Fruit fly (Drosophila melanogaster) whole organism, embryonic: Measurements from ENCODE around the gene SclB.

Experiments
- Rfx ChIP-seq: fragments of 200-800 bp; sonication (Bioruptor generic); IDR thresholded peaks from 2 replicates; pipeline ENCODE4 v1.3.6; 2022; ENCODE audit warnings: missing biosample characterization, missing genetic modification characterization
- TFAM ChIP-seq: fragments of 200-800 bp; sonication (Bioruptor generic); optimal IDR thresholded peaks from 2 replicates; lab custom pipeline; 2017; ENCODE audit warnings: missing biosample characterization, missing genetic modification characterization, inconsistent platforms
- so ChIP-seq: fragments of 200-800 bp; sonication (Bioruptor generic); IDR thresholded peaks from 3 replicates; pipeline ENCODE4 v1.3.6; 2022; ENCODE audit warnings: missing biosample characterization, missing genetic modification characterization

- TF ChIP-seq TFAM (GFP tag; lab: Kevin White, UChicago) (no peak), so (GFP tag; lab: Robert Waterston, UW) (no peak), Rfx (no peak)
Observed at dm6 chr2L:16843336-16843735, 5.6 kb downstream of the SclB start.
